Worm (Caenorhabditis elegans): ENCODE data around the gene 2L52.1.

- TF ChIP-seq rec-8 (tag; optimal IDR thresholded peaks at IDR 0.05) (no peak), him-1 (tag; optimal IDR thresholded peaks at IDR 0.05) (no peak), die-1 (tag; optimal IDR thresholded peaks at IDR 0.05) (no peak), snpc-3.4 (tag; optimal IDR thresholded peaks at IDR 0.05) (no peak), madf-6 (GFP tag; IDR thresholded peaks at IDR 0.05) (no peak), mes-4 (tag; optimal IDR thresholded peaks at IDR 0.05) (no peak), tbp1 (GFP tag; optimal IDR thresholded peaks at IDR 0.05) (no peak), nfya-1 (tag; optimal IDR thresholded peaks at IDR 0.05; ENCODE audit: borderline replicate concordance, insufficient read depth) (no peak), unc-130 (GFP tag; optimal IDR thresholded peaks at IDR 0.05) (no peak)
Observed at ce11 chrII:12685-13084, 11.0 kb downstream of the 2L52.1 start, which contains the start of gene best-3.

Data from whole organism, young adult.